Worm (Caenorhabditis elegans) whole organism, L4/young adult: Measurements from ENCODE around the gene R09F10.3.

Source experiments
- W03F9.2 ChIP-seq: fragments of 150-350 bp; optimal IDR thresholded peaks from 2 replicates; lab custom pipeline; 2014; ENCODE audit warnings: missing biosample characterization, missing genetic modification characterization
- dao-5 ChIP-seq: sonication (generic microtip); optimal IDR thresholded peaks from 2 replicates; lab custom pipeline; 2016; ENCODE audit warnings: missing genotype, missing genetic modification characterization, moderate library complexity, missing compliant biosample characterization
- him-1 ChIP-seq: sonication (generic microtip); optimal IDR thresholded peaks from 2 replicates; lab custom pipeline; 2016; ENCODE audit warnings: missing genotype, missing genetic modification reagents, missing genetic modification characterization, missing compliant biosample characterization

ce11 chrX:8276333-8276732 lies 18.1 kb upstream of the R09F10.3 start:
- TF ChIP-seq him-1 (tag; lab: Kevin White, UChicago): no peak
- TF ChIP-seq dao-5 (tag; lab: Kevin White, UChicago): no peak
- no peak for TF ChIP-seq W03F9.2
